Worm (Caenorhabditis elegans) whole organism, midembryonic: Measurements from ENCODE around the gene pes-5.

Source experiments
- T22C8.4 ChIP-seq: fragments of 200-800 bp; sonication (Bioruptor generic); IDR thresholded peaks from 2 replicates; pipeline ENCODE4 v1.3.6; 2022; ENCODE audit warnings: missing genetic modification characterization, missing compliant biosample characterization
- cog-1 ChIP-seq: sonication (generic microtip); optimal IDR thresholded peaks from 2 replicates; lab custom pipeline; 2016; ENCODE audit warnings: missing genetic modification characterization, missing compliant biosample characterization
- flt-1 ChIP-seq: fragments of 200-800 bp; sonication (Bioruptor generic); IDR thresholded peaks from 2 replicates; pipeline ENCODE4 v1.3.6; 2022; ENCODE audit warnings: missing genetic modification characterization, missing compliant biosample characterization
- klf-2 ChIP-seq: fragments of 200-800 bp; sonication (Bioruptor generic); conservative IDR thresholded peaks from 2 replicates; pipeline ENCODE4 v1.3.6; 2022; ENCODE audit warnings: missing genetic modification reagents, missing genetic modification characterization, missing compliant biosample characterization
- med-1 ChIP-seq: sonication (generic microtip); optimal IDR thresholded peaks from 2 replicates; lab custom pipeline; 2017; ENCODE audit warnings: missing genetic modification characterization, mild to moderate bottlenecking, missing compliant biosample characterization, antibody characterized with exemption, missing genetic modification reagents; ENCODE audit not compliant: insufficient read depth
- ref-1 ChIP-seq: fragments of 200-800 bp; sonication (Bioruptor generic); conservative IDR thresholded peaks from 2 replicates; pipeline ENCODE4 v1.3.6; 2022; ENCODE audit warnings: missing genetic modification reagents, missing genetic modification characterization, missing compliant biosample characterization
- tab-1 ChIP-seq: fragments of 200-800 bp; sonication (Bioruptor generic); IDR thresholded peaks from 2 replicates; pipeline ENCODE4 v1.3.6; 2022; ENCODE audit warnings: missing genetic modification characterization, missing compliant biosample characterization
- ztf-29 ChIP-seq: fragments of 200-800 bp; sonication (Bioruptor generic); IDR thresholded peaks from 2 replicates; pipeline ENCODE4 v1.3.6; 2022; ENCODE audit warnings: missing genetic modification reagents, missing genetic modification characterization, missing compliant biosample characterization

DNA sequence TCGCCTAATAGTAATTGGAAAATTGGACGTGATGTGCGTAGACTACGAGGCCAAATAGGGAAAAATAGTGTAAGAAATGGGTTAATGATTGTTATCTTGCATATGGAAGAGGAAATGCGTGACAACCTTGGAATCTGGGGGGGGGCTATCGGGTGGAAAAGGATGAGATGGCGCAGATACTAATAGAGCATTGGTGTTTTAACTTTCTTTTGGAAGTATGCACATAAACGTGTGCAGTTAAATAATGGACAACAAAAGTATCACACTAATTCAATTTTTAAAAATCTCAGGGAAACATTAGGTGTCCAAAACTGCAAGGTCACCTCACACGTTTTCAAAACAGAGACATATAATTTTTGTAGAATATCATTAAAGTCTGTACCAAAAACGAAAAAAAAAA lies 10.0 kb downstream of the pes-5 start, which contains the start of gene Y6D1A.2:
- no peak for TF ChIP-seq ztf-29 (GFP tag; lab: Robert Waterston, UW)
- no peak for TF ChIP-seq tab-1 (GFP tag; lab: Robert Waterston, UW)
- no peak for TF ChIP-seq T22C8.4 (GFP tag; lab: Robert Waterston, UW)
- no peak for TF ChIP-seq cog-1 (tag; lab: Kevin White, UChicago)
- no peak for TF ChIP-seq klf-2 (GFP tag; lab: Robert Waterston, UW)
- no peak for TF ChIP-seq flt-1 (GFP tag; lab: Robert Waterston, UW)
- TF ChIP-seq ref-1: no peak
- no peak for TF ChIP-seq med-1 (GFP tag; lab: Kevin White, UChicago)
